Fruit fly (Drosophila melanogaster) whole organism, pupa: ENCODE measurements around the gene sgg.

Experiments
- CG13204 ChIP-seq: fragments of 200-800 bp; sonication (Bioruptor generic); optimal IDR thresholded peaks from 2 replicates; lab custom pipeline; 2018; ENCODE audit warnings: missing biosample characterization, mild to moderate bottlenecking, missing genetic modification characterization, moderate library complexity
- CG14655 ChIP-seq: fragments of 200-800 bp; sonication (Bioruptor generic); optimal IDR thresholded peaks from 3 replicates; lab custom pipeline; 2017; ENCODE audit warnings: mild to moderate bottlenecking, missing biosample characterization, missing genetic modification reagents, missing genetic modification characterization
- CG15710 ChIP-seq: fragments of 200-800 bp; sonication (Bioruptor generic); optimal IDR thresholded peaks from 2 replicates; lab custom pipeline; 2018; ENCODE audit warnings: missing biosample characterization, mild to moderate bottlenecking, missing genetic modification characterization, moderate library complexity
- CG17806 ChIP-seq: fragments of 200-800 bp; sonication (Bioruptor generic); optimal IDR thresholded peaks from 2 replicates; lab custom pipeline; 2018; ENCODE audit warnings: missing biosample characterization, mild to moderate bottlenecking, missing genetic modification characterization, moderate library complexity
- CG32121 ChIP-seq: fragments of 200-800 bp; sonication (Bioruptor generic); IDR thresholded peaks from 2 replicates; pipeline ENCODE4 v1.3.6; 2022; ENCODE audit warnings: missing biosample characterization, missing genetic modification characterization
- Ets98B ChIP-seq: fragments of 200-800 bp; sonication (Bioruptor generic); IDR thresholded peaks from 2 replicates; pipeline ENCODE4 v1.3.6; 2022; ENCODE audit warnings: missing biosample characterization, missing genetic modification characterization
- Pif1B ChIP-seq: fragments of 200-800 bp; sonication (Bioruptor generic); optimal IDR thresholded peaks from 3 replicates; lab custom pipeline; 2016; ENCODE audit warnings: missing biosample characterization, missing genetic modification characterization
- Snoo ChIP-seq: fragments of 200-800 bp; sonication (Bioruptor generic); optimal IDR thresholded peaks from 3 replicates; lab custom pipeline; 2017; ENCODE audit warnings: missing biosample characterization, mild to moderate bottlenecking, missing genetic modification characterization, inconsistent platforms
- gl ChIP-seq: fragments of 200-800 bp; sonication (Bioruptor generic); optimal IDR thresholded peaks from 2 replicates; lab custom pipeline; 2018; ENCODE audit warnings: missing biosample characterization, mild to moderate bottlenecking, missing genetic modification characterization
- rn ChIP-seq: fragments of 200-800 bp; sonication (Bioruptor generic); IDR thresholded peaks from 2 replicates; pipeline ENCODE4 v1.3.6; 2022; ENCODE audit warnings: missing biosample characterization, missing genetic modification characterization

- TF ChIP-seq gl: no peak
- TF ChIP-seq Ets98B (GFP tag; lab: Robert Waterston, UW): no peak
- TF ChIP-seq CG14655 (GFP tag; lab: Kevin White, UChicago): no peak
- no peak for TF ChIP-seq rn (GFP tag; lab: Robert Waterston, UW)
- TF ChIP-seq CG32121 (GFP tag; lab: Robert Waterston, UW): no peak
- TF ChIP-seq Snoo (tag; lab: Kevin White, UChicago): no peak
- TF ChIP-seq CG13204 (GFP tag; lab: Kevin White, UChicago): no peak
- TF ChIP-seq CG17806 (tag; lab: Kevin White, UChicago): no peak
- no peak for TF ChIP-seq Pif1B (GFP tag; lab: Kevin White, UChicago)
- no peak for TF ChIP-seq CG15710 (tag; lab: Kevin White, UChicago)
Observed at dm6 chrX:2655998-2656397, 22.2 kb downstream of the sgg start.
